Fruit fly (Drosophila melanogaster): ENCODE measurements around the gene CG34130.

The CG34130 gene

dm6 chr3R:26235034-26235433, 45.3 kb upstream of the CG34130 start (continued):
- TF ChIP-seq Hr51 (GFP tag; optimal IDR thresholded peaks at IDR 0.05) (peak in 1 of 2 experiments; percentile 66), Rfx (GFP tag; IDR thresholded peaks at IDR 0.05) (peak; percentile 66), ind (GFP tag; optimal IDR thresholded peaks at IDR 0.05) (peak; percentile 52), CG16779 (GFP tag; IDR thresholded peaks at IDR 0.05) (no peak), Neu2 (GFP tag; optimal IDR thresholded peaks at IDR 0.05; ENCODE audit: borderline replicate concordance) (no peak), lmd (GFP tag; IDR thresholded peaks at IDR 0.05) (peak; percentile 47; the same call in 1 of the 2 replicates), CG30020 (tag; optimal IDR thresholded peaks at IDR 0.05) (no peak), CG42726 (GFP tag; IDR thresholded peaks at IDR 0.05; ENCODE audit: partially characterized antibody) (no peak), so (GFP tag; IDR thresholded peaks at IDR 0.05) (peak; percentile 55; the same call in 1 of the 3 replicates), Opbp (GFP tag; IDR thresholded peaks at IDR 0.05; ENCODE audit: partially characterized antibody) (no peak), ems (GFP tag; optimal IDR thresholded peaks at IDR 0.05) (no peak), grau (tag; optimal IDR thresholded peaks at IDR 0.05) (peak; percentile 40), ATbp (GFP tag; optimal IDR thresholded peaks at IDR 0.05) (no peak), Kr (GFP tag; optimal IDR thresholded peaks at IDR 0.05) (no peak), CG9609 (GFP tag; optimal IDR thresholded peaks at IDR 0.05) (peak; percentile 13), Hr3 (GFP tag; optimal IDR thresholded peaks at IDR 0.05) (peak; percentile 11), pb (GFP tag; optimal IDR thresholded peaks at IDR 0.05) (no peak), CG18599 (GFP tag; optimal IDR thresholded peaks at IDR 0.05) (peak; percentile 38), gem (tag; optimal IDR thresholded peaks at IDR 0.05) (peak; percentile 69), CTCF (GFP tag; optimal IDR thresholded peaks at IDR 0.05) (no peak), z (GFP tag; IDR thresholded peaks at IDR 0.05) (no peak), Atf-2 (GFP tag; optimal IDR thresholded peaks at IDR 0.05) (peak; percentile 8), CG15696 (tag; optimal IDR thresholded peaks at IDR 0.05) (no peak), NFAT (GFP tag; IDR thresholded peaks at IDR 0.05) (no peak), ewg (GFP tag; optimal IDR thresholded peaks at IDR 0.05) (no peak), CG32532 (GFP tag; IDR thresholded peaks at IDR 0.05) (peak; percentile 37; the same call in 1 of the 2 replicates), chif (GFP tag; optimal IDR thresholded peaks at IDR 0.05) (peak; percentile 6 to 22), Sox102F (GFP tag; optimal IDR thresholded peaks at IDR 0.05) (peak; percentile 73), CG16813 (GFP tag; IDR thresholded peaks at IDR 0.05; ENCODE audit: partially characterized antibody) (no peak), BEAF-32 (GFP tag; optimal IDR thresholded peaks at IDR 0.05) (no peak), E2f1 (GFP tag; IDR thresholded peaks at IDR 0.05) (peak; percentile 45; the same call in 1 of the 2 replicates), CG17568 (GFP tag; optimal IDR thresholded peaks at IDR 0.05) (no peak), CG7839 (tag; optimal IDR thresholded peaks at IDR 0.05) (peak; percentile 54), CG31441 (GFP tag; IDR thresholded peaks at IDR 0.05) (peak; percentile 59), CG2889 (GFP tag; IDR thresholded peaks at IDR 0.05) (no peak), CG17361 (GFP tag; IDR thresholded peaks at IDR 0.05) (0 out of 3 replicates have a peak, but pooled peaks have one; percentile 31), lbe (GFP tag; optimal IDR thresholded peaks at IDR 0.05) (no peak), jumu (GFP tag; optimal IDR thresholded peaks at IDR 0.05) (peak; percentile 25), CG34376 (GFP tag; optimal IDR thresholded peaks at IDR 0.05) (no peak), HLH4C (GFP tag; IDR thresholded peaks at IDR 0.05; ENCODE audit: partially characterized antibody) (no peak), gro (GFP tag; optimal IDR thresholded peaks at IDR 0.05) (peak; percentile 39), bbx (GFP tag; IDR thresholded peaks at IDR 0.05; ENCODE audit: partially characterized antibody) (no peak), CG5245 (GFP tag; optimal IDR thresholded peaks at IDR 0.05) (peak; percentile 16), CkIIα-i1 (GFP tag; IDR thresholded peaks at IDR 0.05) (no peak), Meics (GFP tag; optimal IDR thresholded peaks at IDR 0.05) (peak; percentile 17), seq (GFP tag; IDR thresholded peaks at IDR 0.05) (no peak), ab (GFP tag; optimal IDR thresholded peaks at IDR 0.05) (no peak), Nf-YB (GFP tag; optimal IDR thresholded peaks at IDR 0.05) (peak; percentile 11), dmrt99B (tag; optimal IDR thresholded peaks at IDR 0.05) (peak; percentile 57), Antp (GFP tag; optimal IDR thresholded peaks at IDR 0.05) (peak; percentile 32), tin (GFP tag; optimal IDR thresholded peaks at IDR 0.05) (peak; percentile 19)

Data from whole organism, embryonic.